Worm (Caenorhabditis elegans) whole organism, L4 larva: Measurements from ENCODE around the gene nhr-283.

Source experiments
- F37D6.2 ChIP-seq: sonication (generic microtip); optimal IDR thresholded peaks from 2 replicates; lab custom pipeline; 2016; ENCODE audit warnings: mild to moderate bottlenecking, missing genetic modification characterization, missing compliant biosample characterization
- F49E8.2 ChIP-seq: sonication (generic microtip); optimal IDR thresholded peaks from 2 replicates; lab custom pipeline; 2016; ENCODE audit warnings: missing compliant biosample characterization, mild to moderate bottlenecking, missing genetic modification characterization, borderline replicate concordance
- attf-4 ChIP-seq: sonication (generic microtip); optimal IDR thresholded peaks from 3 replicates; lab custom pipeline; 2017; ENCODE audit warnings: missing biosample characterization, missing genetic modification characterization
- dmd-9 ChIP-seq: fragments of 200-800 bp; sonication (Bioruptor generic); IDR thresholded peaks from 2 replicates; pipeline ENCODE4 v1.3.6; 2022; ENCODE audit warnings: missing genetic modification reagents, missing genetic modification characterization, missing compliant biosample characterization
- dve-1 ChIP-seq: sonication (generic microtip); optimal IDR thresholded peaks from 2 replicates; lab custom pipeline; 2017; ENCODE audit warnings: antibody characterized with exemption, mild to moderate bottlenecking, missing genetic modification characterization, missing compliant biosample characterization; ENCODE audit not compliant: insufficient read depth
- egl-27 ChIP-seq: sonication (generic microtip); optimal IDR thresholded peaks from 3 replicates; lab custom pipeline; 2017; ENCODE audit warnings: missing biosample characterization, missing genetic modification reagents, missing genetic modification characterization
- fkh-10 ChIP-seq: fragments of 150-350 bp; optimal IDR thresholded peaks from 2 replicates; lab custom pipeline; 2014; ENCODE audit warnings: missing biosample characterization, missing genetic modification reagents, missing genetic modification characterization
- lin-13 ChIP-seq: fragments of 150-350 bp; optimal IDR thresholded peaks from 2 replicates; lab custom pipeline; 2014; ENCODE audit warnings: missing biosample characterization, missing genetic modification reagents, missing genetic modification characterization
- madf-5 ChIP-seq, 2 experiments: fragments of 200-800 bp; sonication (Bioruptor generic); IDR thresholded peaks; 2 replicates each; pipeline ENCODE4 v1.3.6; 2022; ENCODE audit warnings: missing compliant biosample characterization in 2 of 2, missing genetic modification characterization in 2 of 2
- nhr-48 ChIP-seq: sonication (generic microtip); optimal IDR thresholded peaks from 2 replicates; lab custom pipeline; 2016; ENCODE audit warnings: mild to moderate bottlenecking, missing genetic modification characterization, missing compliant biosample characterization
- pha-4 ChIP-seq, 2 experiments: fragments of 150-350 bp in 1 of 2; fragments of 200-800 bp in 1 of 2; sonication (Bioruptor generic) in 1 of 2; IDR thresholded peaks in 1 of 2; optimal IDR thresholded peaks in 1 of 2; 2 replicates each; pipeline versions ENCODE4 v1.3.6 to Lab custom; 2014 to 2022; ENCODE audit warnings: missing genetic modification characterization in 2 of 2, missing genetic modification reagents in 2 of 2, missing biosample characterization in 1 of 2, missing compliant biosample characterization in 1 of 2
- saeg-2 ChIP-seq: fragments of 200-800 bp; sonication (Bioruptor generic); IDR thresholded peaks from 2 replicates; pipeline ENCODE4 v1.3.6; 2022; ENCODE audit warnings: missing genetic modification reagents, missing genetic modification characterization, missing compliant biosample characterization

Gene nhr-283

ce11 chrV:15730459-15730858, 46.1 kb downstream of the nhr-283 start, which contains the start of gene Y6E2A.10:
Gene Y6E2A.10, minus strand, starts transcription at chrV:15730559.
- no peak for TF ChIP-seq dve-1 (tag; lab: Kevin White, UChicago)
- no peak for TF ChIP-seq attf-4 (tag; lab: Kevin White, UChicago)
- TF ChIP-seq pha-4 (GFP tag; IDR thresholded peaks at IDR 0.05; lab: Robert Waterston, UW): no peak
- TF ChIP-seq pha-4 (tag; optimal IDR thresholded peaks at IDR 0.05; lab: Kevin White, UChicago): no peak
- no peak for TF ChIP-seq dmd-9 (GFP tag; lab: Robert Waterston, UW)
- no peak for TF ChIP-seq F49E8.2

DNA sequence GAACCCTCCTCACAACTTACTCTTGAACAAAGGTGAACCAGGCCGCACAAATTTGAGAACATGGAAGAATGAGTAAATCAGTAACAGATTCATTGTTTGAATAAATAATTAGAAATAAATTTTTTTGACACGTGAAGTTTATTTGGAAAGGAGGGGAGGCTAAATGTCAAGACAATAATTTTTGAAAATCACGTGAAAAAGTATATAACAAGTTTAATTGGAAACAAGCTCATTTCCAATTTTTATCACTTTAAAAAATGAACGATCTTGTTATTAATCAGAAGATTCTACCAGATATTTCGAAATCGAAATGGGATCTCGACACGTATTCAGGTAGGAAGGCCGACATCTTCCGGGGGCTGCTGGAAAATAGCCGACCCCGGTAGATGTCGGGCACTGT, 49.9 kb downstream of the nhr-283 start, which contains the start of the genes irld-57 and sfxn-1.3:
Gene irld-57 (minus strand): TSS at position 101 of the 400 bp plus-strand sequence.
Gene sfxn-1.3 (plus strand): TSS at position 232 of the 400 bp plus-strand sequence.
- no peak for TF ChIP-seq saeg-2 (GFP tag; lab: Robert Waterston, UW)
- no peak for TF ChIP-seq madf-5 (GFP tag; IDR thresholded peaks at IDR 0.05; lab: Robert Waterston, UW)
- no peak for TF ChIP-seq fkh-10 (GFP tag; lab: Kevin White, UChicago)
- TF ChIP-seq nhr-48 (tag; lab: Kevin White, UChicago): no peak
- TF ChIP-seq F37D6.2 (tag; lab: Kevin White, UChicago): no peak
- no peak for TF ChIP-seq lin-13 (GFP tag; lab: Kevin White, UChicago)
- no peak for TF ChIP-seq egl-27
- no peak for TF ChIP-seq dve-1 (tag; lab: Kevin White, UChicago)
